Worm (Caenorhabditis elegans): ENCODE results near the gene vps-16.

DNA sequence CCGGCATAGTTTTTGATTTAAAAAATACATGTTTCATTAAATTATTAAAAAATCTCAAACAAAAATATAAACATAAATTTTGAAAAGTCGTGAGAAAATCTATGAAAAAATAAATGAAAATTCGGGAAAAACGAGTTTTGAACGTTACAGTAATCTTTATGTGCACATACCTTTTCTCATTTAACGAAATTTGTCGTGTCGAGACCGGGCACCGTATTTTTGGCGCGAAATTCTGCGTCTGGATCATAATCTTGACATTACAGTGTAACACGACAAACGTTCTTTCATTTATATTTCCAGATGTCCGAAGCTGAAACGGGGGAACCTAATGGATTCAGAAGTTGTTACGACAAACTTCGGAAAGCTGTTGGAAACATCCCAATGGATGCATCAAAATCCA lies 43.5 kb upstream of the vps-16 start, which contains the start of gene C16A3.2:
- TF ChIP-seq mep-1 (tag; optimal IDR thresholded peaks at IDR 0.05) (no peak), ZK546.5 (tag; optimal IDR thresholded peaks at IDR 0.05) (no peak), Y48G9A.11 (GFP tag; IDR thresholded peaks at IDR 0.05) (no peak), unc-62 (GFP tag; optimal IDR thresholded peaks at IDR 0.05 in 1 of 2) (no peak), unc-62 (tag; optimal IDR thresholded peaks at IDR 0.05) (no peak), madf-9 (GFP tag; conservative IDR thresholded peaks at IDR 0.05) (no peak), skn-1 (tag; optimal IDR thresholded peaks at IDR 0.05) (no peak), zag-1 (tag; optimal IDR thresholded peaks at IDR 0.05) (no peak), pqm-1 (tag; optimal IDR thresholded peaks at IDR 0.05) (no peak), aha-1 (tag) (no peak), nhr-77 (tag; optimal IDR thresholded peaks at IDR 0.05) (no peak), hif-1 (tag; optimal IDR thresholded peaks at IDR 0.05) (no peak), saeg-2 (GFP tag; IDR thresholded peaks at IDR 0.05) (no peak)
